Worm (Caenorhabditis elegans) whole organism, midembryonic: ENCODE results near the gene msp-74.

Experiments
- tab-1 ChIP-seq: fragments of 200-800 bp; sonication (Bioruptor generic); IDR thresholded peaks from 2 replicates; pipeline ENCODE4 v1.3.6; 2022; ENCODE audit warnings: missing genetic modification characterization, missing compliant biosample characterization
- ztf-29 ChIP-seq: fragments of 200-800 bp; sonication (Bioruptor generic); IDR thresholded peaks from 2 replicates; pipeline ENCODE4 v1.3.6; 2022; ENCODE audit warnings: missing genetic modification reagents, missing genetic modification characterization, missing compliant biosample characterization

DNA sequence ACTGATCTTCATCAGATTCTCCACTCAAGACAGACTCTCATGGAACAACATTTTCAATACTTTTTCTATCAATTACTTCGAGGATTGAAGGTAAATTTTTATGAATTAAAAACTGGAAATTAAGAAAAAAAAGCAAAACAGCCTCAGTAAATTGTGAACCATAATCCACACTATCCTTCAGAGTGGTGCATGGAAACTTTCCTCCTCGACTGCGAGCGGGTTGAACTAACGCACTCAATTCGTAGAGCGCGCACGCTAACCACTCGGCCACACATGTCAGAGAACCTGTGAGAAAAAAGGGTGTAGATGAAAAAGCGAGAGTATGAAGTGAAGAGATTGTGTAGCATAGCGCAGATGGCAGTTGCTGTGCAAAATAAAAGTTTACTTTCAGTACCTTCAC is 10.1 kb downstream of the msp-74 start:
- TF ChIP-seq tab-1 (GFP tag; lab: Robert Waterston, UW) (peak; percentile 98), ztf-29 (GFP tag; lab: Robert Waterston, UW) (peak; percentile 98)
